Worm (Caenorhabditis elegans) whole organism, late embryonic: ENCODE measurements around the gene C15H11.10.

ENCODE experiments used
- ceh-2 ChIP-seq: sonication (generic microtip); optimal IDR thresholded peaks from 2 replicates; lab custom pipeline; 2016; ENCODE audit warnings: missing genotype, missing genetic modification characterization, missing compliant biosample characterization
- elt-2 ChIP-seq: sonication (generic microtip); optimal IDR thresholded peaks from 2 replicates; lab custom pipeline; 2016; ENCODE audit warnings: missing genetic modification reagents, missing genetic modification characterization, missing compliant biosample characterization
- hlh-6 ChIP-seq: sonication (generic microtip); optimal IDR thresholded peaks from 2 replicates; lab custom pipeline; 2016; ENCODE audit warnings: missing genotype, missing genetic modification characterization, missing compliant biosample characterization
- ztf-16 ChIP-seq: sonication (generic microtip); optimal IDR thresholded peaks from 2 replicates; lab custom pipeline; 2017; ENCODE audit warnings: missing genetic modification characterization, missing compliant biosample characterization

- TF ChIP-seq hlh-6 (tag; lab: Kevin White, UChicago), result no peak
- TF ChIP-seq ztf-16 (tag; lab: Kevin White, UChicago), result no peak
- TF ChIP-seq ceh-2 (tag; lab: Kevin White, UChicago), result no peak
- no peak for TF ChIP-seq elt-2
Measured at ce11 chrV:14350498-14350897, 41.4 kb upstream of the C15H11.10 start.
